Fruit fly (Drosophila melanogaster) whole organism: Measurements from ENCODE around the gene Trmt61.

Experiments used
- CG8478 ChIP-seq: fragments of >200 bp; optimal IDR thresholded peaks from 2 replicates; lab custom pipeline; 2018; ENCODE audit warnings: inconsistent platforms
- Dll ChIP-seq: fragments of >200 bp; optimal IDR thresholded peaks from 2 replicates; lab custom pipeline; 2017
- EcR ChIP-seq, 2 experiments: fragments of >200 bp; optimal IDR thresholded peaks; 2 replicates each; lab custom pipeline; 2017; ENCODE audit warnings: missing biosample characterization in 2 of 2, missing genetic modification characterization in 2 of 2, missing genetic modification reagents in 2 of 2
- pan ChIP-seq: fragments of >200 bp; optimal IDR thresholded peaks from 2 replicates; lab custom pipeline; 2017
- psq ChIP-seq: fragments of >200 bp; optimal IDR thresholded peaks from 2 replicates; lab custom pipeline; 2017
- usp ChIP-seq: fragments of >200 bp; optimal IDR thresholded peaks from 2 replicates; lab custom pipeline; 2017; ENCODE audit warnings: missing biosample characterization, missing genetic modification characterization, mixed read lengths

Trmt61 gene

DNA sequence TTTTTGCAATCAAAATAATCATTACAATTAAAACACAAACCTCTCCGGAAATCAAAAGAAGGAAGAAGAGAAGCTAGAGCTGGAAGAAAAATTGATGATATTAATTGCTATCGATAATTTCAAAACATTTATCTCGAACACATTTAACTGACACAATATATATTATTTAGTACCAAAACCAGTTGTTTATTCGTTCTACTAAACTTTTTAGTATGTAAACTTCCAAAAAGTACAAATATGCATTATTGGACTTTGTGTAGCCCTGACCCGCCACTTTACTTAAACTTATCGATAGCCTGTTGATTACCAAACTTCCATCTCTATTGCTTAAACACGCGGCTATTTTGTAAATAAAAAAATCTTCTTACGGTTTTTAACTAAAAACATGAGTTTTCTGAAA is at the start of gene Trmt61, which contains the start of gene RpL34a:
Trmt61 (plus strand) TSS at position 302 of the 400 bp plus-strand sequence.
RpL34a (minus strand) TSS at position 73 of the 400 bp plus-strand sequence.
- TF ChIP-seq Dll (no peak), psq (lab: Kevin White, UChicago) (no peak), usp (no peak), pan (lab: Kevin White, UChicago) (no peak), CG8478 (lab: Kevin White, UChicago) (no peak), EcR (GFP tag; optimal IDR thresholded peaks at IDR 0.05; lab: Kevin White, UChicago) (no peak)

DNA sequence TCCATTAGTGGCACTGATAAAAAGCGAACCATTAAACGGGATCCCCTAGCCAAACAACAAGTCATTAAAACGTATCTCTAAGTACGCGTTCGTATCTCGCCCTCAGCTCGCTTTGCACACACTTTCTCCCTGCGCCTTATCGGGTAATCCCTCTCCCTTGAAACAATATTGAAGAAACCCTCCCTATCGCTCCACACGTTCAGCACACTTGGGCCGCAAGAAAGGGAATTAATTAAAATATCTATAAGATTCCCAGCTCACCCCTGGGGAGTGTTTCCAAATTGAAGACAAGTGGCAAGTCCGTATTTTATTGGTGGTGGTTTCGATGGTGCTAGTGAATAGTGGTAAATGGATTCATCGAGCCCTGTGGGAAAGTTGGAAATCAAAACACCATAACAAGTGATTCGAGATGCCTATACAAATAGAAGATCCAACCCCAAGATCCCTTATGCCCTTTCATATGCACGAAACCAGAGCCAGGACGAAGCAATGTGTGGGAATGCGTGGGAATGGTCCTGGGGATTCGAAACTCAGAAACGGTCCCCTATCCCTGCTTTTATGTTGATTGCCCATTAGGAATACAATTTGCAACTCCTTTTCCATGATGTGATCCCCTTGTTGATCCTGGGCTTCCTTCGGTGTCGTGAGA is 49.4 kb upstream of the Trmt61 start:
- TF ChIP-seq usp = no peak

- TF ChIP-seq usp = no peak
- TF ChIP-seq EcR (GFP tag; optimal IDR thresholded peaks at IDR 0.05; lab: Kevin White, UChicago) = no peak
- no peak for TF ChIP-seq pan (lab: Kevin White, UChicago)
- TF ChIP-seq Dll = no peak
- no peak for TF ChIP-seq psq (lab: Kevin White, UChicago)
- TF ChIP-seq CG8478 (lab: Kevin White, UChicago) = no peak
Measured at dm6 chr3R:26010628-26011027, 48.7 kb upstream of the Trmt61 start.

DNA sequence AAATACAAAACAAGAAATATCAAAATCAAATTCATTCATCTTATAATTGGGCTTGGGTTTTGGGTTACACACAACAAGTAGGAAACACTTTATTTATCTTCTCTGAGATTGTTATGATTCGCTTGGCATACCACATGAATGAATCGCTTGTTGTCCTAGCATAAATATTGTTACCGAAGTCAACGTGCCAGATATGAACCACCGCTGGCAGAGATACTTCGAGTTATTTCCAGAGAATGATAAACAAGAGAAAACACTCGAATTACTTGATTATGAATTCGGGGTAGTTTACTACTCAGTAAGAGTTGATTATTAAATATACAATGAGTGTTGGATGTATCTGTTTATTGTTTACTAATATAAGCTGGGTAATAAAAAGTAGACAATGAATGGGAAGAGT is 47.8 kb upstream of the Trmt61 start:
- TF ChIP-seq Dll = no peak
- no peak for TF ChIP-seq pan (lab: Kevin White, UChicago)
- TF ChIP-seq EcR (GFP tag; optimal IDR thresholded peaks at IDR 0.05; lab: Kevin White, UChicago) = no peak
- no peak for TF ChIP-seq usp
- no peak for TF ChIP-seq CG8478 (lab: Kevin White, UChicago)
- TF ChIP-seq psq (lab: Kevin White, UChicago) = no peak

- TF ChIP-seq EcR (GFP tag; optimal IDR thresholded peaks at IDR 0.05; lab: Kevin White, UChicago) = no peak
- no peak for TF ChIP-seq Dll
- TF ChIP-seq usp = no peak
- TF ChIP-seq pan (lab: Kevin White, UChicago) = no peak
- no peak for TF ChIP-seq psq (lab: Kevin White, UChicago)
- TF ChIP-seq CG8478 (lab: Kevin White, UChicago) = no peak
Measured at dm6 chr3R:26012288-26012687, 47.0 kb upstream of the Trmt61 start.

DNA sequence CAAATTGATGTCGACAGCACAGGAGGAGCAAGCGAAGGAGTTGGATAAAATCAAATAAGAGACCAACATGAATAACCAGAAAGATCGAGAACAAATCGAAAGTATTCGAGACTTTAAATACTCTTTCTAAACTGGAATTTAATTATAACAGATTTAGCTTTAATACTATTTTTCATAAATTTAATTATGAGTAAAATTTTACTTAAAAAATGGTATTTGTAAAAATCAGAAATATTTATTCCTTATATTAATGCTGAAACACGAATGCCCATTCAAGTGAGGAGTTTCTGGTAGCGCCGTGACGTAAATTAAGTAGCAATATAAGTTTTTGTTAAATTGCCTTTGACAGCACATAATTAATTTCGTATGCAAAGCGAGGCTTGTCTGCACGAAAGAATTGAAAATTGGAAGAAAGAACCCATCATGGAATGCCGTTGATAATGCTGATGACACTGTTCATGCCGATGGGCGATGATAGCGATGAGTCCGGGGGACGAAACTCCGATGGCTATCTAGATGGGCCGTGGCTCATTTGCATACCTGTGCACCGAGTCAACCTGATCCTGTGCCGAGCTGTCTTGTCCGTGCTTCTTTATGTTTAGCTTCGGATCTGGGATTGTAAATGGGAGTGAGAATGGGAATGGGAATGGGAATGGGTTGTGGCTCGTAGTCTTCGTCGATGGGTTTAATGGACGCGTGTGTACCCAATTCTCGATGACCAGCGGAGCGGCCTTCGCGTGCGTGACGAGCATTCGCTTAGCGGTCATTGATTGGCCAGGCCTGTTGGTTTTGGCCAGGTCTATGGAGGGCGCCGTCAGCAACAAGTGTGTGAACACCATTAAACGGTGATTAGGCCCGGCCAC is 46.3 kb upstream of the Trmt61 start:
- TF ChIP-seq CG8478 (lab: Kevin White, UChicago) (no peak), EcR (GFP tag; optimal IDR thresholded peaks at IDR 0.05; lab: Kevin White, UChicago) (peak in 1 of 2 experiments; percentile 30)

DNA sequence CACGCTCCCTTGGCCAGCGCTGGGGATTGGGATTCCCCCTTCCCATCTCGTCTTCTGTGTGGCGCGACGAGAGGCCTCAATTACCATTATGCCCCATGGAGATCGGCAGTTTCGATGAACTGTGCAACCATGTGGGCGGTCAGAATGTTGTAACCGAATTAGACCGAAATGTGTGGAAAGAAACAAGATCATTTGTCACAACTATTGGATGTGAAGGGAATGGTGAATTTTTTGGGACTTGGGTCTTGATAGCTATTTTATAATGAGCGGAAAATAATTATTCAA is 45.7 kb upstream of the Trmt61 start:
- TF ChIP-seq CG8478 (lab: Kevin White, UChicago) (no peak), pan (lab: Kevin White, UChicago) (no peak), usp (no peak), Dll (no peak), psq (lab: Kevin White, UChicago) (no peak), EcR (GFP tag; optimal IDR thresholded peaks at IDR 0.05; lab: Kevin White, UChicago) (no peak)

DNA sequence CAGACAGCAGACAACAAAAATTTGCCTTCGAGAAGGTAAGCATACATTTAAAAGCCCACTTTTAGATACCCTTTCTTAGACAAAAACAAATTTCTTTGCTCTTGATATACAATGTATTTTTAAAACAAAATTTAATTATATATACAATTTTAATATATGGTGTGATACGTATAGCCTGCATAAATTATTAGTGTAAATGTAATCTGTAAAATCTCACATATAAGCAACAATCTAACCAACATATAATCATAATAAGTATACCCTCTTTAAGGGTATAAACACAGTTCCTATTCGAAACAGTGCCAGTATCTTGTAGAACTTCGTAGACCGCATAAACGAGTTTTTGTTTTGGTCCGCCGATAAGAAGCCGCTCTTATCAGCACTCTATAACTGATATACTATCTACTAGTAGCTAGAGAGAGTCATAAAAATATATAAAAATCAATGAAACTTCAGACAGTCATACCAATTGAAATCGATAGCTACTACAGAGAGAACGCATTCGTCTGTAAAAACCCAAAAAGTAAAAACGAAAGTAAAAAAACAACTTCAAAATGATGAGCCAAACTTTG is 44.9 kb upstream of the Trmt61 start, which contains the start of gene Kaz-m1:
Kaz-m1 (plus strand) TSS at position 460 of the 572 bp plus-strand sequence.
- TF ChIP-seq EcR (GFP tag; optimal IDR thresholded peaks at IDR 0.05; lab: Kevin White, UChicago) = no peak
- no peak for TF ChIP-seq usp
- TF ChIP-seq pan (lab: Kevin White, UChicago) = no peak

dm6 chr3R:26017294-26017770 is 42.0 kb upstream of the Trmt61 start:
- TF ChIP-seq pan (lab: Kevin White, UChicago) = no peak
- peak in 1 of 2 experiments; percentile 29 for TF ChIP-seq EcR (GFP tag; optimal IDR thresholded peaks at IDR 0.05; lab: Kevin White, UChicago)
- TF ChIP-seq Dll = peak; percentile 17

- TF ChIP-seq Dll (no peak), pan (lab: Kevin White, UChicago) (no peak), psq (lab: Kevin White, UChicago) (no peak), EcR (GFP tag; optimal IDR thresholded peaks at IDR 0.05; lab: Kevin White, UChicago) (peak in 1 of 2 experiments; percentile 36), usp (no peak), CG8478 (lab: Kevin White, UChicago) (no peak)
Measured at dm6 chr3R:26017771-26018731, 41.2 kb upstream of the Trmt61 start.

dm6 chr3R:26019232-26019631 is 40.1 kb upstream of the Trmt61 start:
- TF ChIP-seq CG8478 (lab: Kevin White, UChicago) (no peak), Dll (no peak), EcR (GFP tag; optimal IDR thresholded peaks at IDR 0.05; lab: Kevin White, UChicago) (no peak), psq (lab: Kevin White, UChicago) (no peak), usp (no peak), pan (lab: Kevin White, UChicago) (no peak)
